Fruit fly (Drosophila melanogaster): ENCODE results near the gene CG8960.

DNA sequence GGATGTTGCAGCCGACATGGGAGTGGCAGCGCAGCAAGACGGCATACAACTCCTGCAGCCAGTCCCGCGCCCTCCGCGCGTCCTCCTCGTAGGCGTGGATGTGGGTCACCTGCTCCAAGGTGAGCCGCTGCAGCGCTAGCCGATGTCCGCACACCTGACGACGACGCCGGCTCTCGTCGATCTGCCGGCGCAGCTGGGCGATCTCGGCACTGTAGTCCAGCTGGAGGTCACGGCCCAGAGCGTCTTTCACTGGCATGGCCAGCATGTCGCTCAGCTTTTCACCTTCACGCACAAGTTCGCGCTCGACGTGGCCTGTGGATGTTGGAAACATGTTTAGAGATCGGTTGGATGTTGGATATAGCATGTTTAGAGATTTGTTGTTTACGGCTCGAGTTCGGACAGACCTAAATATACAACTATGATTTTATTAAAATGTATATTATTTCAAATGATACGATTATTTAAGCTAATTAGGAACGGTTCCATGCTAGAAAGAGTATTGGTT is 39.3 kb upstream of the CG8960 start:
- TF ChIP-seq CG6276 (GFP tag; optimal IDR thresholded peaks at IDR 0.05) (no peak), Ets21C (GFP tag; optimal IDR thresholded peaks at IDR 0.05) (no peak), vri (GFP tag; optimal IDR thresholded peaks at IDR 0.05) (no peak), dac (GFP tag; optimal IDR thresholded peaks at IDR 0.05) (no peak), Eip93F (GFP tag; optimal IDR thresholded peaks at IDR 0.05) (no peak), Sox102F (GFP tag; optimal IDR thresholded peaks at IDR 0.05) (no peak), Lpt (GFP tag; optimal IDR thresholded peaks at IDR 0.05) (no peak), salr (GFP tag; optimal IDR thresholded peaks at IDR 0.05) (no peak)

Measured in whole organism, prepupa.